Worm (Caenorhabditis elegans) whole organism, L4/young adult: ENCODE measurements around the gene srtx-1.

Source experiments
- dao-5 ChIP-seq: sonication (generic microtip); optimal IDR thresholded peaks from 2 replicates; lab custom pipeline; 2016; ENCODE audit warnings: missing genotype, missing genetic modification characterization, moderate library complexity, missing compliant biosample characterization
- him-1 ChIP-seq: sonication (generic microtip); optimal IDR thresholded peaks from 2 replicates; lab custom pipeline; 2016; ENCODE audit warnings: missing genotype, missing genetic modification reagents, missing genetic modification characterization, missing compliant biosample characterization

DNA sequence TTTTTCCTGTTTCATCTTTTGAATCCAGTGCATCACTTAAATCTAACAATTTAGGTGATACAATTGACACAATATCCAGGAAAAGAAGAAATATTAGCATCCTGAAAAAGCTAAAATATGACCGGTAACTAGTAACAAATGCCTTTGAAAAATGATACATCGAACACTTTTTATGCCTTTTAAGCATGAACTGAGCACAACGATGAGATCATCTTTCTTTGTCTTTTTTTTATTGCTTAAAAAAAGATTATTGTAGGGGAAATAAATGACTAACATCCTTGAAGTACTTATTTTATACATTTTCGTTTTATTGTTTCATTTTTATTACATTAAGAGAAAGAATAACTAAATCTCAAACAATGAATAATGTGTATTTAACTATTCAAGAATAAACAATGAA lies 44.8 kb downstream of the srtx-1 start, which contains the start of gene F13B6.3:
- no peak for TF ChIP-seq dao-5 (tag; lab: Kevin White, UChicago)
- no peak for TF ChIP-seq him-1
